Fruit fly (Drosophila melanogaster): ENCODE measurements around the gene Tpr2.
A peak's percentile ranks its signal among the peaks of the same experiment; 100 is the strongest.

- peak; percentile 9 for TF ChIP-seq Pif1A (GFP tag; optimal IDR thresholded peaks at IDR 0.05)
- TF ChIP-seq CG14655 (GFP tag; optimal IDR thresholded peaks at IDR 0.05): peak; percentile 69
- no peak for TF ChIP-seq gl (tag; optimal IDR thresholded peaks at IDR 0.05)
- peak; percentile 80 for TF ChIP-seq CG8159 (tag; optimal IDR thresholded peaks at IDR 0.05)
- TF ChIP-seq CG12605 (GFP tag; IDR thresholded peaks at IDR 0.05): no peak; the same call in 1 of the 2 replicates
These were observed 42.7 kb upstream of the Tpr2 start, which contains the start of gene CG5888 for dm6 chr2L:16448451-16449206.
